Fruit fly (Drosophila melanogaster) whole organism, embryonic: ENCODE data around the gene CG8326.

Source experiments
- Ada2b ChIP-seq: fragments of 200-800 bp; sonication (Bioruptor generic); IDR thresholded peaks from 2 replicates; pipeline ENCODE4 v1.3.6; 2022; ENCODE audit warnings: missing biosample characterization, missing genetic modification characterization
- Awh ChIP-seq: fragments of 200-800 bp; sonication (Bioruptor generic); IDR thresholded peaks from 2 replicates; pipeline ENCODE4, ENCODE4 v1.3.6; 2022; ENCODE audit warnings: missing biosample characterization, missing genetic modification characterization
- Bteb2 ChIP-seq: fragments of 200-800 bp; sonication (Bioruptor generic); optimal IDR thresholded peaks from 2 replicates; lab custom pipeline; 2016; ENCODE audit warnings: missing biosample characterization, missing genetic modification characterization
- C15 ChIP-seq: fragments of 200-800 bp; sonication (Bioruptor generic); IDR thresholded peaks from 3 replicates; pipeline ENCODE4 v1.3.6; 2022; ENCODE audit warnings: missing biosample characterization, missing genetic modification characterization
- CG10543 ChIP-seq: fragments of 200-800 bp; sonication (Bioruptor generic); optimal IDR thresholded peaks from 3 replicates; lab custom pipeline; 2017; ENCODE audit warnings: missing biosample characterization, mild to moderate bottlenecking, missing genetic modification characterization, moderate library complexity
- CG12219 ChIP-seq: fragments of 200-800 bp; sonication (Bioruptor generic); optimal IDR thresholded peaks from 3 replicates; lab custom pipeline; 2018; ENCODE audit warnings: missing biosample characterization, mild to moderate bottlenecking, missing genetic modification characterization
- CG12236 ChIP-seq: fragments of 200-800 bp; sonication (Bioruptor generic); optimal IDR thresholded peaks from 2 replicates; lab custom pipeline; 2016; ENCODE audit warnings: missing biosample characterization, missing genetic modification characterization
- CG12744 ChIP-seq: fragments of 200-800 bp; sonication (Bioruptor generic); optimal IDR thresholded peaks from 2 replicates; lab custom pipeline; 2016; ENCODE audit warnings: missing biosample characterization, missing genetic modification characterization
- CG13287 ChIP-seq: fragments of 200-800 bp; sonication (Bioruptor generic); IDR thresholded peaks from 2 replicates; pipeline ENCODE4 v1.3.6; 2022; ENCODE audit warnings: missing biosample characterization, missing genetic modification characterization; ENCODE audit not compliant: partially characterized antibody
- CG16863 ChIP-seq: fragments of 200-800 bp; sonication (Bioruptor generic); optimal IDR thresholded peaks from 3 replicates; lab custom pipeline; 2016; ENCODE audit warnings: missing biosample characterization, missing genetic modification characterization
- CG18619 ChIP-seq: fragments of 200-800 bp; sonication (Bioruptor generic); optimal IDR thresholded peaks from 3 replicates; lab custom pipeline; 2017; ENCODE audit warnings: missing biosample characterization, mild to moderate bottlenecking, missing genetic modification characterization
- CG42726 ChIP-seq: fragments of 200-800 bp; sonication (Bioruptor generic); IDR thresholded peaks from 2 replicates; pipeline ENCODE4 v1.3.6; 2022; ENCODE audit warnings: missing biosample characterization, missing genetic modification characterization; ENCODE audit not compliant: partially characterized antibody
- CG43689 ChIP-seq: fragments of 200-800 bp; sonication (Bioruptor generic); IDR thresholded peaks from 2 replicates; pipeline ENCODE4 v1.3.6; 2022; ENCODE audit warnings: missing biosample characterization, missing genetic modification characterization
- CG4404 ChIP-seq: fragments of 200-800 bp; sonication (Bioruptor generic); IDR thresholded peaks from 2 replicates; pipeline ENCODE4 v1.3.6; 2022; ENCODE audit warnings: missing biosample characterization, missing genetic modification characterization
- CG7786 ChIP-seq: fragments of 200-800 bp; sonication (Bioruptor generic); optimal IDR thresholded peaks from 2 replicates; lab custom pipeline; 2016; ENCODE audit warnings: missing biosample characterization, missing genetic modification characterization
- CG7963 ChIP-seq: fragments of 200-800 bp; sonication (Bioruptor generic); IDR thresholded peaks from 3 replicates; pipeline ENCODE4 v1.3.6; 2022; ENCODE audit warnings: missing biosample characterization, missing genetic modification characterization; ENCODE audit not compliant: partially characterized antibody
- CG7987 ChIP-seq: fragments of 200-800 bp; sonication (Bioruptor generic); optimal IDR thresholded peaks from 2 replicates; lab custom pipeline; 2018; ENCODE audit warnings: missing biosample characterization, mild to moderate bottlenecking, missing genetic modification characterization, moderate library complexity
- D ChIP-seq, 2 experiments: fragments of 200-800 bp in 1 of 2; fragments of >200 bp in 1 of 2; sonication (Bioruptor generic) in 1 of 2; optimal IDR thresholded peaks; 2 replicates in 1 of 2; 3 replicates in 1 of 2; lab custom pipeline; 2017; ENCODE audit warnings: mild to moderate bottlenecking in 1 of 2, missing biosample characterization in 1 of 2, missing genetic modification characterization in 1 of 2, missing genetic modification reagents in 1 of 2
- Dll ChIP-seq: fragments of 200-800 bp; sonication (Bioruptor generic); IDR thresholded peaks from 4 replicates; pipeline ENCODE4 v1.3.6; 2022; ENCODE audit warnings: missing biosample characterization, missing genetic modification characterization; ENCODE audit not compliant: partially characterized antibody
- Dref ChIP-seq: fragments of 200-800 bp; sonication (Bioruptor generic); IDR thresholded peaks from 2 replicates; pipeline ENCODE4 v1.3.6; 2022; ENCODE audit warnings: missing biosample characterization, missing genetic modification characterization
- Fer1 ChIP-seq: fragments of 200-800 bp; sonication (Bioruptor generic); optimal IDR thresholded peaks from 2 replicates; lab custom pipeline; 2017; ENCODE audit warnings: missing biosample characterization, mild to moderate bottlenecking, missing genetic modification characterization
- NK7.1 ChIP-seq: fragments of 200-800 bp; sonication (Bioruptor generic); optimal IDR thresholded peaks from 3 replicates; lab custom pipeline; 2016; ENCODE audit warnings: missing biosample characterization, missing genetic modification characterization
- Ravus ChIP-seq: fragments of 200-800 bp; sonication (Bioruptor generic); IDR thresholded peaks from 2 replicates; pipeline ENCODE4 v1.3.6; 2022; ENCODE audit warnings: missing biosample characterization, missing genetic modification characterization
- Rfx ChIP-seq: fragments of 200-800 bp; sonication (Bioruptor generic); IDR thresholded peaks from 2 replicates; pipeline ENCODE4 v1.3.6; 2022; ENCODE audit warnings: missing biosample characterization, missing genetic modification characterization
- Rx ChIP-seq: fragments of 200-800 bp; sonication (Bioruptor generic); IDR thresholded peaks from 2 replicates; pipeline ENCODE4 v1.3.6; 2022; ENCODE audit warnings: missing biosample characterization, missing genetic modification characterization
- Trl ChIP-seq, 3 experiments: fragments of >200 bp in 2 of 3; fragments of 200-800 bp in 1 of 3; sonication (Bioruptor generic) in 1 of 3; optimal IDR thresholded peaks; 2 replicates in 1 of 3; 3 replicates in 2 of 3; lab custom pipeline; 2016 to 2017; ENCODE audit warnings: missing biosample characterization in 1 of 3, missing genetic modification characterization in 1 of 3
- ato ChIP-seq: fragments of 200-800 bp; sonication (Bioruptor generic); IDR thresholded peaks from 2 replicates; pipeline ENCODE4 v1.3.6; 2022; ENCODE audit warnings: missing biosample characterization, missing genetic modification characterization; ENCODE audit not compliant: partially characterized antibody
- chn ChIP-seq: fragments of 200-800 bp; sonication (Bioruptor generic); optimal IDR thresholded peaks from 2 replicates; lab custom pipeline; 2016; ENCODE audit warnings: missing biosample characterization, missing genetic modification characterization
- crc ChIP-seq: fragments of 200-800 bp; sonication (Bioruptor generic); optimal IDR thresholded peaks from 2 replicates; lab custom pipeline; 2016; ENCODE audit warnings: missing biosample characterization, missing genetic modification characterization
- dpn ChIP-seq, 2 experiments: fragments of 200-800 bp; sonication (Bioruptor generic); optimal IDR thresholded peaks; 3 replicates each; lab custom pipeline; 2016; ENCODE audit warnings: missing biosample characterization in 2 of 2, missing genetic modification characterization in 2 of 2
- dysf ChIP-seq: fragments of 200-800 bp; sonication (Bioruptor generic); IDR thresholded peaks from 3 replicates; pipeline ENCODE4 v1.3.6; 2022; ENCODE audit warnings: missing biosample characterization, missing genetic modification characterization
- eve ChIP-seq, 2 experiments: fragments of >200 bp; optimal IDR thresholded peaks; 2 replicates each; lab custom pipeline; 2017; ENCODE audit warnings: missing biosample characterization in 2 of 2, missing genetic modification characterization in 2 of 2
- eyg ChIP-seq: fragments of 200-800 bp; sonication (Bioruptor generic); optimal IDR thresholded peaks from 3 replicates; lab custom pipeline; 2016; ENCODE audit warnings: missing biosample characterization, missing genetic modification characterization
- gem ChIP-seq: fragments of 200-800 bp; sonication (Bioruptor generic); optimal IDR thresholded peaks from 2 replicates; lab custom pipeline; 2019; ENCODE audit warnings: missing biosample characterization, mild to moderate bottlenecking, missing genetic modification characterization, moderate library complexity
- grau ChIP-seq: fragments of 200-800 bp; optimal IDR thresholded peaks from 3 replicates; lab custom pipeline; 2019; ENCODE audit warnings: missing biosample characterization, mild to moderate bottlenecking, missing genetic modification characterization, moderate library complexity
- her ChIP-seq: fragments of 200-800 bp; sonication (Bioruptor generic); optimal IDR thresholded peaks from 2 replicates; lab custom pipeline; 2016; ENCODE audit warnings: missing biosample characterization, missing genetic modification characterization
- inv ChIP-seq: fragments of 200-800 bp; sonication (Bioruptor generic); IDR thresholded peaks from 2 replicates; pipeline ENCODE4 v1.3.6; 2022; ENCODE audit warnings: missing biosample characterization, missing genetic modification characterization; ENCODE audit not compliant: partially characterized antibody
- jing ChIP-seq: fragments of 200-800 bp; sonication (Bioruptor generic); optimal IDR thresholded peaks from 2 replicates; lab custom pipeline; 2018; ENCODE audit warnings: missing biosample characterization, mild to moderate bottlenecking, missing genetic modification characterization
- nerfin-1 ChIP-seq: fragments of 200-800 bp; sonication (Bioruptor generic); optimal IDR thresholded peaks from 3 replicates; lab custom pipeline; 2019; ENCODE audit warnings: missing biosample characterization, mild to moderate bottlenecking, missing genetic modification characterization, moderate library complexity
- nom ChIP-seq: fragments of 200-800 bp; sonication (Bioruptor generic); optimal IDR thresholded peaks from 2 replicates; lab custom pipeline; 2017; ENCODE audit warnings: missing biosample characterization, missing genetic modification characterization, mild to moderate bottlenecking, moderate library complexity, missing genetic modification reagents
- phol ChIP-seq: fragments of 200-800 bp; sonication (Bioruptor generic); optimal IDR thresholded peaks from 3 replicates; lab custom pipeline; 2018; ENCODE audit warnings: missing biosample characterization, mild to moderate bottlenecking, missing genetic modification characterization, moderate library complexity
- pnt ChIP-seq: fragments of 200-800 bp; sonication (Bioruptor generic); optimal IDR thresholded peaks from 3 replicates; lab custom pipeline; 2016; ENCODE audit warnings: missing biosample characterization, missing genetic modification characterization
- pzg ChIP-seq: fragments of 200-800 bp; sonication (Bioruptor generic); optimal IDR thresholded peaks from 3 replicates; lab custom pipeline; 2018; ENCODE audit warnings: missing biosample characterization, mild to moderate bottlenecking, missing genetic modification characterization, moderate library complexity
- repo ChIP-seq: fragments of 200-800 bp; sonication (Bioruptor generic); optimal IDR thresholded peaks from 2 replicates; lab custom pipeline; 2016; ENCODE audit warnings: missing biosample characterization, missing genetic modification characterization
- scrt ChIP-seq: fragments of 200-800 bp; sonication (Bioruptor generic); optimal IDR thresholded peaks from 2 replicates; lab custom pipeline; 2018; ENCODE audit warnings: missing biosample characterization, mild to moderate bottlenecking, missing genetic modification characterization, moderate library complexity
- sens ChIP-seq: fragments of 200-800 bp; sonication (Bioruptor generic); peaks from one replicate; lab custom pipeline; 2016; ENCODE audit warnings: missing biosample characterization, missing genetic modification characterization
- sna ChIP-seq: fragments of 200-800 bp; sonication (Bioruptor generic); IDR thresholded peaks from 2 replicates; pipeline ENCODE4 v1.3.6; 2022; ENCODE audit warnings: missing biosample characterization, missing genetic modification characterization; ENCODE audit not compliant: partially characterized antibody
- so ChIP-seq: fragments of 200-800 bp; sonication (Bioruptor generic); IDR thresholded peaks from 3 replicates; pipeline ENCODE4 v1.3.6; 2022; ENCODE audit warnings: missing biosample characterization, missing genetic modification characterization
- stc ChIP-seq: fragments of 200-800 bp; sonication (Bioruptor generic); IDR thresholded peaks from 2 replicates; pipeline ENCODE4 v1.3.6; 2022; ENCODE audit warnings: missing biosample characterization, missing genetic modification characterization
- tx ChIP-seq: fragments of 200-800 bp; sonication (Bioruptor generic); optimal IDR thresholded peaks from 2 replicates; lab custom pipeline; 2016; ENCODE audit warnings: missing biosample characterization, missing genetic modification characterization

CG8326 gene

DNA sequence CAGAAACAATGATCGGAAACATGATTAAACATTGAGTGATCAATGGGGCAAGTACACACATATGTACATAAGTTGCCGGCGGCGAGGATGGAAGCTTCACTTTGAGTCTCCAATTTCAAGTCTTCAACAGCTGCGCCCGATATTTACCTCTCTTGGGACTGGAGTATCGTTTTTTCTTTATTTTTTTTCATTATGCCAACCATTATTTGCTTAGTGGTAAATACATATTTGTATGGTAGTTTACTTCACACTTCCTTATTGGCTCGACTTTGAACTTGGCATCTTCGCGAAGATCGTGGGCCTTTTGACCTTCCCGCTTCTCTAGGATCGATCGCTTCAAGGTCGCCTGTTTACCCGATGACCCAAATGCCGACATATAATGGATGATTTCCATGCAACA, 46.6 kb downstream of the CG8326 start (continued):
- TF ChIP-seq CG7963 (GFP tag; lab: Robert Waterston, UW) (no peak), eyg (GFP tag; lab: Kevin White, UChicago) (peak; percentile 18), chn (GFP tag; lab: Kevin White, UChicago) (no peak), Fer1 (GFP tag; lab: Kevin White, UChicago) (peak; percentile 57), CG12236 (peak; percentile 39), C15 (GFP tag; lab: Robert Waterston, UW) (no peak), grau (tag; lab: Kevin White, UChicago) (peak; percentile 12), eve (GFP tag; optimal IDR thresholded peaks at IDR 0.05; lab: Kevin White, UChicago) (no peak), nerfin-1 (tag; lab: Kevin White, UChicago) (peak; percentile 16), CG10543 (GFP tag; lab: Kevin White, UChicago) (peak; percentile 57), CG42726 (no peak), repo (peak; percentile 42), ato (GFP tag; lab: Robert Waterston, UW) (no peak), CG7786 (GFP tag; lab: Kevin White, UChicago) (no peak), stc (GFP tag; lab: Robert Waterston, UW) (peak; percentile 37; the same call in 1 of the 2 replicates), CG12219 (GFP tag; lab: Kevin White, UChicago) (peak; percentile 10), so (GFP tag; lab: Robert Waterston, UW) (peak; percentile 40; the same call in 1 of the 3 replicates), CG16863 (GFP tag; lab: Kevin White, UChicago) (peak; percentile 34), nom (no peak), Ravus (no peak), Rfx (GFP tag; lab: Robert Waterston, UW) (peak; percentile 10; the same call in 1 of the 2 replicates), Trl (optimal IDR thresholded peaks at IDR 0.05; lab: Kevin White, UChicago) (no peak), Trl (GFP tag; optimal IDR thresholded peaks at IDR 0.05; lab: Kevin White, UChicago) (peak; percentile 56), Ada2b (GFP tag; lab: Robert Waterston, UW) (no peak), Awh (GFP tag; lab: Robert Waterston, UW) (peak; percentile 50; the same call in 1 of the 2 replicates), pzg (GFP tag; lab: Kevin White, UChicago) (no peak), CG43689 (GFP tag; lab: Robert Waterston, UW) (0 out of 2 replicates have a peak, but pooled peaks have one; percentile 40), CG12744 (GFP tag; lab: Kevin White, UChicago) (no peak), dpn (GFP tag; optimal IDR thresholded peaks at IDR 0.05; lab: Kevin White, UChicago) (peak; percentile 0 to 26), tx (GFP tag; lab: Kevin White, UChicago) (no peak), inv (GFP tag; lab: Robert Waterston, UW) (no peak), dysf (0 out of 3 replicates have a peak, but pooled peaks have one; percentile 19), Dref (GFP tag; lab: Robert Waterston, UW) (no peak), CG18619 (GFP tag; lab: Kevin White, UChicago) (peak; percentile 26), scrt (GFP tag; lab: Kevin White, UChicago) (no peak), Rx (GFP tag; lab: Robert Waterston, UW) (no peak), pnt (peak; percentile 2), NK7.1 (peak; percentile 29), D (optimal IDR thresholded peaks at IDR 0.05; lab: Kevin White, UChicago) (no peak), D (GFP tag; optimal IDR thresholded peaks at IDR 0.05; lab: Kevin White, UChicago) (peak; percentile 37), CG7987 (GFP tag; lab: Kevin White, UChicago) (peak; percentile 7), Bteb2 (no peak), gem (tag; lab: Kevin White, UChicago) (peak; percentile 52), CG13287 (GFP tag; lab: Robert Waterston, UW) (no peak), her (GFP tag; lab: Kevin White, UChicago) (peak; percentile 33), sna (GFP tag; lab: Robert Waterston, UW) (no peak), phol (tag; lab: Kevin White, UChicago) (no peak), sens (GFP tag; lab: Kevin White, UChicago) (peak; percentile 89), CG4404 (GFP tag; lab: Robert Waterston, UW) (no peak), Dll (no peak), jing (no peak), crc (GFP tag; lab: Kevin White, UChicago) (peak; percentile 33)
